Worm (Caenorhabditis elegans) whole organism, midembryonic: ENCODE results near the gene sgn-1.

Source experiments
- T22C8.4 ChIP-seq: fragments of 200-800 bp; sonication (Bioruptor generic); IDR thresholded peaks from 2 replicates; pipeline ENCODE4 v1.3.6; 2022; ENCODE audit warnings: missing genetic modification characterization, missing compliant biosample characterization
- cog-1 ChIP-seq: sonication (generic microtip); optimal IDR thresholded peaks from 2 replicates; lab custom pipeline; 2016; ENCODE audit warnings: missing genetic modification characterization, missing compliant biosample characterization
- flt-1 ChIP-seq: fragments of 200-800 bp; sonication (Bioruptor generic); IDR thresholded peaks from 2 replicates; pipeline ENCODE4 v1.3.6; 2022; ENCODE audit warnings: missing genetic modification characterization, missing compliant biosample characterization
- klf-2 ChIP-seq: fragments of 200-800 bp; sonication (Bioruptor generic); conservative IDR thresholded peaks from 2 replicates; pipeline ENCODE4 v1.3.6; 2022; ENCODE audit warnings: missing genetic modification reagents, missing genetic modification characterization, missing compliant biosample characterization
- med-1 ChIP-seq: sonication (generic microtip); optimal IDR thresholded peaks from 2 replicates; lab custom pipeline; 2017; ENCODE audit warnings: missing genetic modification characterization, mild to moderate bottlenecking, missing compliant biosample characterization, antibody characterized with exemption, missing genetic modification reagents; ENCODE audit not compliant: insufficient read depth
- ref-1 ChIP-seq: fragments of 200-800 bp; sonication (Bioruptor generic); conservative IDR thresholded peaks from 2 replicates; pipeline ENCODE4 v1.3.6; 2022; ENCODE audit warnings: missing genetic modification reagents, missing genetic modification characterization, missing compliant biosample characterization
- tab-1 ChIP-seq: fragments of 200-800 bp; sonication (Bioruptor generic); IDR thresholded peaks from 2 replicates; pipeline ENCODE4 v1.3.6; 2022; ENCODE audit warnings: missing genetic modification characterization, missing compliant biosample characterization
- ztf-23 ChIP-seq: fragments of 200-800 bp; sonication (Bioruptor generic); IDR thresholded peaks from 2 replicates; pipeline ENCODE4 v1.3.6; 2022; ENCODE audit warnings: missing genetic modification reagents, missing genetic modification characterization, missing compliant biosample characterization
- ztf-29 ChIP-seq: fragments of 200-800 bp; sonication (Bioruptor generic); IDR thresholded peaks from 2 replicates; pipeline ENCODE4 v1.3.6; 2022; ENCODE audit warnings: missing genetic modification reagents, missing genetic modification characterization, missing compliant biosample characterization

sgn-1 gene

DNA sequence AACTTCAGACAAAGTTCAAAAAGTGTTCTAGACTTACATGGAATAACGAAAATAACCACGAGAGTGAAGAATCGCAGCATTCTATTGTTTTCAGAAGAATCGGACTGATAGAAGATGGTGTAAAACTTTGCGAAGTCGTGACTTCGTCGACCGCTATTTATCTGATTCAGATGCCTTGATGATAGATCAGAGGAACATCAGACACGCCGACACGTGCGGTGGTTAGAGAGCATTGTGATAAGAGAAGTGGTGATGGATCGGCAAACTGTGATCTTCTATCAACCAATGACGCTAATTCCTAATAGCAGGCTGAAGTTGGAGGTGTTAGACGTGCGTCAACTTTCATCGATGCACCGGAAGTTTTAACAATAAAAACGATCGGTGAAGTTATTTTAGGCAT is 34.8 kb upstream of the sgn-1 start:
- TF ChIP-seq ztf-23 (GFP tag; lab: Robert Waterston, UW) (no peak), klf-2 (GFP tag; lab: Robert Waterston, UW) (no peak), ztf-29 (GFP tag; lab: Robert Waterston, UW) (no peak), ref-1 (GFP tag; lab: Robert Waterston, UW) (no peak), tab-1 (no peak), flt-1 (no peak), cog-1 (tag; lab: Kevin White, UChicago) (no peak), T22C8.4 (GFP tag; lab: Robert Waterston, UW) (no peak)

ce11 chrII:8817225-8817624 is 33.8 kb upstream of the sgn-1 start:
- TF ChIP-seq ztf-29 (GFP tag; lab: Robert Waterston, UW): no peak
- TF ChIP-seq T22C8.4 (GFP tag; lab: Robert Waterston, UW): no peak
- no peak for TF ChIP-seq klf-2 (GFP tag; lab: Robert Waterston, UW)
- no peak for TF ChIP-seq flt-1
- TF ChIP-seq ztf-23 (GFP tag; lab: Robert Waterston, UW): no peak
- TF ChIP-seq cog-1 (tag; lab: Kevin White, UChicago): no peak
- no peak for TF ChIP-seq tab-1
- no peak for TF ChIP-seq ref-1 (GFP tag; lab: Robert Waterston, UW)

DNA sequence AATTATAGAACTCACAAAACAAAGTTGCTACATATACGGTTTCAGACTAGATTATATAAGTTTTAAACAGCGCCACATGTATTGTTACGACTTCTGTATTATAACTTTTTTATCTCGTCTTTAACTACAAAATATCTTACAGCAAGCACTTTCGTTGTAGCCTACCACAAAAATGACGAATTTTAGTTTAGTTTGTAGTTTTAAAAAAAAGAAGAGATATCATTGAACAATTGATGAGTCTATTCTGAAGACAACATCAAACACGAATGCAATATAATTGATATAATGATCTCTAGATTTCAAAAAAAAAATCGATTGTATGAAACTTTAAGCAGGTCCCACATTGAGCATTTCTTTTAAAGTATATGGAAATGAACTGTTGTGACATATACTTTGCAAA is 30.8 kb upstream of the sgn-1 start:
- no peak for TF ChIP-seq cog-1 (tag; lab: Kevin White, UChicago)

DNA sequence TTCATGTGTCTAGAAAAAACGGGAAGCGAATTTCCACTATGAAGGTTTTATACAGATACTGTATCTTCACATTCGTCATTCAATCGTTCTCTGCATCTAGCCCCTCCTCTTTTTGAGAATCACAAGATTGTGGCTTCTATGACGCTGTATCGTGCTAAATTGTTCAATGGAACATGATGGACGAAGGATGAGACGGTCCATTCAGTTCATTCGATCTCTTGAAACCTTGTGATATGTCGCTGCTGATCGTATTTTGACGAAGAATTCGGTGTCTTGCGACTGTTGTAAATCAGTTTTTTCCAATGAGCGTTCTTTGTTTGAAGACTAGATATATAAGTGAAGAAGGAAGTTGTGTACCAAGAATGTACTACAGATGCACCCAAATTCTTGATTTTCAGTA is 30.2 kb upstream of the sgn-1 start:
- TF ChIP-seq klf-2 (GFP tag; lab: Robert Waterston, UW): no peak
- TF ChIP-seq tab-1: no peak
- TF ChIP-seq cog-1 (tag; lab: Kevin White, UChicago): no peak

DNA sequence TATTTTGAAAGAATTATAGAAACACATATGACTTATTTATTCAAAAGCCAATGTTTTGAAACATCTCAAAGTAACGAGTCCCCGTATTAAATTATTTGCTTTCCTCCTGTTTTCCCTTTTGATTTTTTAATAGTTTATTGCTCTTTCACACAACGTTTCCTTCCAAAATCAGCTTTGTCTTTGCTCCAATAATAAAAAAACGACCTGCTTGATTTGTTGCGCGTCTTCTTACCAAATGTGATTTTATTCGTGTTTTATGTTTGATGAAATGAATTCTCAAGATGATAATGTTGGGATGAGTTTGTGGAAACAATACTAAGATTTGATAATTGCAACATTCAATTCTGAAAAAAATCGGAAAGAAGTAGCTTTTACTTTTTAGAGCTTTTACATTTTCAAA is 28.9 kb upstream of the sgn-1 start:
- TF ChIP-seq T22C8.4 (GFP tag; lab: Robert Waterston, UW): no peak
- TF ChIP-seq ztf-29 (GFP tag; lab: Robert Waterston, UW): no peak

DNA sequence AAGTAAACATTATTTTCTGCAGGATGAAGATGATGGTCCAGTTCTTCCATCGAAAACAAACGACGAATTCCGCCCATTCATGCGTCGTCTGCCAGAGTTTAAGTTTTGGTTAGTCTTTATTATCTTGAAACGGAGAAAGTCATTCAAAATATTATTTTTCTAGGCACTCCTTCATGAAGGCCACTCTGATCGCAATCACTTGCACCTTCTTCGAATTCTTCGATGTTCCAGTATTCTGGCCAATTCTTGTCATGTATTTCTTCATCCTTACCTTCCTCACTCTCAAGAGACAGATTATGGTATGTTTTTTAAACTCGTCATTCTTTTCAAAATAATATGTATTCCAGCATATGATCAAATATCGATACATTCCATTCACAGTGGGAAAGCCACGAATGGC is 28.4 kb upstream of the sgn-1 start:
- TF ChIP-seq klf-2 (GFP tag; lab: Robert Waterston, UW) (no peak), tab-1 (no peak), flt-1 (no peak), ref-1 (GFP tag; lab: Robert Waterston, UW) (no peak), med-1 (GFP tag; lab: Kevin White, UChicago) (no peak), T22C8.4 (GFP tag; lab: Robert Waterston, UW) (no peak), ztf-29 (GFP tag; lab: Robert Waterston, UW) (no peak), cog-1 (tag; lab: Kevin White, UChicago) (no peak), ztf-23 (GFP tag; lab: Robert Waterston, UW) (no peak)

- TF ChIP-seq tab-1: no peak
- no peak for TF ChIP-seq T22C8.4 (GFP tag; lab: Robert Waterston, UW)
- no peak for TF ChIP-seq ztf-23 (GFP tag; lab: Robert Waterston, UW)
- no peak for TF ChIP-seq ref-1 (GFP tag; lab: Robert Waterston, UW)
- no peak for TF ChIP-seq cog-1 (tag; lab: Kevin White, UChicago)
- TF ChIP-seq med-1 (GFP tag; lab: Kevin White, UChicago): no peak
- no peak for TF ChIP-seq ztf-29 (GFP tag; lab: Robert Waterston, UW)
- TF ChIP-seq flt-1: no peak
- no peak for TF ChIP-seq klf-2 (GFP tag; lab: Robert Waterston, UW)
These were observed 27.4 kb upstream of the sgn-1 start, which contains the start of the genes F46C5.9 and rer-1 for ce11 chrII:8810679-8811413. Gene F46C5.9 (minus strand): TSS chrII:8810729. Gene rer-1 (plus strand): TSS chrII:8811370.

- TF ChIP-seq tab-1 (no peak), ref-1 (GFP tag; lab: Robert Waterston, UW) (no peak)
These were observed 25.0 kb upstream of the sgn-1 start, which contains the start of gene F07H5.10 for ce11 chrII:8808482-8808881. Gene F07H5.10 (minus strand): TSS chrII:8808582.

- TF ChIP-seq ztf-29 (GFP tag; lab: Robert Waterston, UW) (no peak), ref-1 (GFP tag; lab: Robert Waterston, UW) (no peak), cog-1 (tag; lab: Kevin White, UChicago) (no peak), klf-2 (GFP tag; lab: Robert Waterston, UW) (no peak), flt-1 (no peak), ztf-23 (GFP tag; lab: Robert Waterston, UW) (no peak), med-1 (GFP tag; lab: Kevin White, UChicago) (no peak), T22C8.4 (GFP tag; lab: Robert Waterston, UW) (no peak), tab-1 (no peak)
These were observed 23.5 kb upstream of the sgn-1 start, which contains the start of gene pho-13 for ce11 chrII:8806921-8807320. Gene pho-13 (minus strand): TSS chrII:8807021.

- no peak for TF ChIP-seq T22C8.4 (GFP tag; lab: Robert Waterston, UW)
- no peak for TF ChIP-seq ztf-29 (GFP tag; lab: Robert Waterston, UW)
- no peak for TF ChIP-seq med-1 (GFP tag; lab: Kevin White, UChicago)
- TF ChIP-seq ztf-23 (GFP tag; lab: Robert Waterston, UW): no peak
- no peak for TF ChIP-seq cog-1 (tag; lab: Kevin White, UChicago)
- no peak for TF ChIP-seq flt-1
- no peak for TF ChIP-seq ref-1 (GFP tag; lab: Robert Waterston, UW)
These were observed 17.4 kb upstream of the sgn-1 start, which contains the start of gene appg-2 for ce11 chrII:8800830-8801229. Gene appg-2 (plus strand): TSS chrII:8801130.
